Worm (Caenorhabditis elegans) whole organism, L3 larva: ENCODE results near the gene dhs-27.

Source experiments
- ceh-9 ChIP-seq: sonication (generic microtip); optimal IDR thresholded peaks from 2 replicates; lab custom pipeline; 2018; ENCODE audit warnings: missing biosample characterization, missing genetic modification characterization
- elt-1 ChIP-seq: fragments of 150-350 bp; optimal IDR thresholded peaks from 2 replicates; lab custom pipeline; 2014; ENCODE audit warnings: missing biosample characterization, missing genetic modification characterization
- elt-3 ChIP-seq, 3 experiments: fragments of 150-350 bp in 1 of 3; sonication (generic microtip) in 2 of 3; optimal IDR thresholded peaks; 2 replicates in 2 of 3; 4 replicates in 1 of 3; lab custom pipeline; 2014 to 2017; ENCODE audit warnings: missing biosample characterization in 3 of 3, missing genetic modification characterization in 3 of 3
- hmg-11 ChIP-seq: sonication (generic microtip); optimal IDR thresholded peaks from 2 replicates; lab custom pipeline; 2016; ENCODE audit warnings: missing genetic modification characterization, missing compliant biosample characterization
- mdl-1 ChIP-seq: fragments of 150-350 bp; optimal IDR thresholded peaks from 2 replicates; lab custom pipeline; 2014; ENCODE audit warnings: missing biosample characterization, missing genetic modification characterization
- mml-1 ChIP-seq: fragments of 150-350 bp; sonication (generic microtip); optimal IDR thresholded peaks from 3 replicates; lab custom pipeline; 2014; ENCODE audit warnings: missing biosample characterization, missing genetic modification characterization
- nfya-1 ChIP-seq: sonication (generic microtip); optimal IDR thresholded peaks from 2 replicates; lab custom pipeline; 2017; ENCODE audit warnings: missing genetic modification characterization, mild to moderate bottlenecking, missing compliant biosample characterization, antibody characterized with exemption, moderate library complexity; ENCODE audit not compliant: insufficient read depth
- nhr-25 ChIP-seq: sonication (generic microtip); optimal IDR thresholded peaks from 2 replicates; lab custom pipeline; 2017; ENCODE audit warnings: missing biosample characterization, missing genetic modification characterization
- pha-4 ChIP-seq: fragments of 150-350 bp; optimal IDR thresholded peaks from 2 replicates; lab custom pipeline; 2014; ENCODE audit warnings: missing biosample characterization, missing genetic modification reagents, missing genetic modification characterization
- pqm-1 ChIP-seq: fragments of 150-350 bp; optimal IDR thresholded peaks from 2 replicates; lab custom pipeline; 2017; ENCODE audit warnings: missing biosample characterization, missing genetic modification characterization, inconsistent platforms
- snpc-4 ChIP-seq: fragments of 150-350 bp; optimal IDR thresholded peaks from 2 replicates; lab custom pipeline; 2014; ENCODE audit warnings: missing biosample characterization, missing genetic modification characterization
- tbx-2 ChIP-seq: sonication (generic microtip); optimal IDR thresholded peaks from 2 replicates; lab custom pipeline; 2016; ENCODE audit warnings: mild to moderate bottlenecking, missing genetic modification characterization, missing compliant biosample characterization
- unc-62 ChIP-seq: fragments of 150-350 bp; sonication (generic microtip); optimal IDR thresholded peaks from 4 replicates; lab custom pipeline; 2014; ENCODE audit warnings: missing biosample characterization, missing genetic modification reagents, missing genetic modification characterization
- ztf-4 ChIP-seq: fragments of 150-350 bp; optimal IDR thresholded peaks from 2 replicates; lab custom pipeline; 2014; ENCODE audit warnings: missing biosample characterization, missing genetic modification characterization

DNA sequence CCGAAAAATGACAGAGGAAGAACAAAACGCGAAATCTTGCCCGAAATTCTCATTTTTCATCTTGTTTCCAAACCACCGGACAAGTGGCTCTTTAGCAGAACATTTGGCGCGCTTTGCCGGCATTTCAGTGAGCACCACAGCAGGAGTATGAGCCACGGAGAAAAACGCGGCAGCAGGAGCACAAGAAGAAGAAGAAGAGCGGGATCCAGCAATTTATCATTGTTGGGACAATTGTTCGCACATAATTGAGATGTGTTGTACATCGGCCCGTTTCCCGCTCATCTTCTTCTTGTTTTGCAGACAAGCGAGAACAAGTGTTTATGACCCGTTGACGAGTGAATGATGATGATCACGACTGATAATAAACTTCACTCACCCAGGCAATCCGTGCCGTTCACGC is 41.1 kb upstream of the dhs-27 start:
- no peak for TF ChIP-seq mdl-1
- no peak for TF ChIP-seq tbx-2
- TF ChIP-seq nfya-1 (tag; lab: Kevin White, UChicago), result peak; percentile 50
- TF ChIP-seq hmg-11 (tag; lab: Kevin White, UChicago), result no peak
- no peak for TF ChIP-seq pqm-1 (tag; lab: Kevin White, UChicago)
- no peak for TF ChIP-seq nhr-25 (tag; lab: Kevin White, UChicago)
- no peak for TF ChIP-seq mml-1 (tag; lab: Kevin White, UChicago)
- TF ChIP-seq unc-62 (GFP tag; lab: Kevin White, UChicago), result peak; percentile 43
- TF ChIP-seq pha-4 (tag; lab: Kevin White, UChicago), result no peak
- no peak for TF ChIP-seq elt-1
- no peak for TF ChIP-seq elt-3 (tag; optimal IDR thresholded peaks at IDR 0.05; lab: Kevin White, UChicago)
- no peak for TF ChIP-seq snpc-4 (tag; lab: Kevin White, UChicago)
- TF ChIP-seq ceh-9, result no peak
- TF ChIP-seq ztf-4 (tag; lab: Kevin White, UChicago), result no peak
